Worm (Caenorhabditis elegans) whole organism, early embryonic: ENCODE measurements around the gene pes-5.

Source experiments
- ama-1 ChIP-seq: fragments of 150-350 bp; optimal IDR thresholded peaks from 2 replicates; lab custom pipeline; 2014
- flt-1 ChIP-seq: fragments of 200-800 bp; sonication (Bioruptor generic); IDR thresholded peaks from 2 replicates; pipeline ENCODE4 v1.3.6; 2022; ENCODE audit warnings: missing genetic modification characterization, missing compliant biosample characterization

- TF ChIP-seq ama-1 (lab: Kevin White, UChicago), result no peak
- TF ChIP-seq flt-1 (GFP tag; lab: Robert Waterston, UW), result no peak
These were observed 20.8 kb downstream of the pes-5 start, which contains the start of gene F43G6.10 for ce11 chrII:11808979-11809378.
